Worm (Caenorhabditis elegans) whole organism, young adult: ENCODE data around the gene msh-5.
A peak's percentile ranks its signal among the peaks of the same experiment; 100 is the strongest.

Experiments used
- B0019.2 ChIP-seq: fragments of 200-800 bp; sonication (Bioruptor generic); conservative IDR thresholded peaks from 2 replicates; pipeline ENCODE4 v1.3.6; 2022; ENCODE audit warnings: missing genetic modification reagents, missing genetic modification characterization, missing compliant biosample characterization
- C06A6.2 ChIP-seq: fragments of 200-800 bp; sonication (Bioruptor generic); conservative IDR thresholded peaks from 2 replicates; pipeline ENCODE4 v1.3.6; 2022; ENCODE audit warnings: missing genetic modification characterization, missing compliant biosample characterization
- T07F8.4 ChIP-seq: sonication (generic microtip); optimal IDR thresholded peaks from 2 replicates; lab custom pipeline; 2016; ENCODE audit warnings: mild to moderate bottlenecking, missing genetic modification characterization, moderate library complexity, missing compliant biosample characterization
- akir-1 ChIP-seq: fragments of 200-800 bp; sonication (Bioruptor generic); optimal IDR thresholded peaks from 2 replicates; lab custom pipeline; 2018; ENCODE audit warnings: mild to moderate bottlenecking, missing genetic modification characterization, moderate library complexity, missing compliant biosample characterization
- atf-7 ChIP-seq: sonication (generic microtip); optimal IDR thresholded peaks from 2 replicates; lab custom pipeline; 2017; ENCODE audit warnings: mild to moderate bottlenecking, missing genetic modification characterization, missing compliant biosample characterization
- attf-6 ChIP-seq: fragments of 200-800 bp; sonication (Bioruptor generic); IDR thresholded peaks from 2 replicates; pipeline ENCODE4 v1.3.6; 2022; ENCODE audit warnings: missing genetic modification reagents, missing genetic modification characterization, missing compliant biosample characterization
- bed-1 ChIP-seq: fragments of 200-800 bp; sonication (Bioruptor generic); IDR thresholded peaks from 2 replicates; pipeline ENCODE4 v1.3.6; 2022; ENCODE audit warnings: missing genetic modification reagents, missing genetic modification characterization, missing compliant biosample characterization
- cebp-2 ChIP-seq: fragments of 200-800 bp; sonication (Bioruptor generic); IDR thresholded peaks from 2 replicates; pipeline ENCODE4 v1.3.6; 2022; ENCODE audit warnings: missing genetic modification characterization, missing compliant biosample characterization
- ceh-58 ChIP-seq: fragments of 200-800 bp; sonication (Bioruptor generic); IDR thresholded peaks from 2 replicates; pipeline ENCODE4 v1.3.6; 2022; ENCODE audit warnings: missing genetic modification characterization, missing compliant biosample characterization
- ceh-79 ChIP-seq: sonication (generic microtip); optimal IDR thresholded peaks from 2 replicates; lab custom pipeline; 2017; ENCODE audit warnings: mild to moderate bottlenecking, missing genetic modification characterization, missing compliant biosample characterization
- efl-1 ChIP-seq: fragments of 150-350 bp; optimal IDR thresholded peaks from 2 replicates; lab custom pipeline; 2014; ENCODE audit warnings: missing biosample characterization, missing genetic modification reagents, missing genetic modification characterization
- hlh-12 ChIP-seq: sonication (generic microtip); optimal IDR thresholded peaks from 2 replicates; lab custom pipeline; 2016; ENCODE audit warnings: missing genetic modification characterization, missing compliant biosample characterization
- hmg-1.2 ChIP-seq: fragments of 200-800 bp; sonication (Bioruptor generic); IDR thresholded peaks from 2 replicates; pipeline ENCODE4 v1.3.6; 2022; ENCODE audit warnings: missing genetic modification reagents, missing genetic modification characterization, missing compliant biosample characterization
- lin-35 ChIP-seq, 3 experiments: fragments of 150-350 bp in 2 of 3; sonication (generic microtip) in 1 of 3; optimal IDR thresholded peaks; 2 replicates each; lab custom pipeline; 2014 to 2018; ENCODE audit warnings: missing biosample characterization in 3 of 3, missing genetic modification characterization in 3 of 3, missing genetic modification reagents in 3 of 3
- madf-6 ChIP-seq: fragments of 200-800 bp; sonication (Bioruptor generic); IDR thresholded peaks from 2 replicates; pipeline ENCODE4 v1.3.6; 2022; ENCODE audit warnings: missing genetic modification reagents, missing genetic modification characterization, missing compliant biosample characterization
- madf-8 ChIP-seq: fragments of 200-800 bp; sonication (Bioruptor generic); conservative IDR thresholded peaks from 2 replicates; pipeline ENCODE4 v1.3.6; 2022; ENCODE audit warnings: missing genetic modification reagents, missing genetic modification characterization, missing compliant biosample characterization
- mcd-1 ChIP-seq: fragments of 200-800 bp; sonication (Bioruptor generic); IDR thresholded peaks from 2 replicates; pipeline ENCODE4 v1.3.6; 2022; ENCODE audit warnings: missing genetic modification reagents, missing genetic modification characterization, missing compliant biosample characterization
- nhr-179 ChIP-seq: sonication (generic microtip); optimal IDR thresholded peaks from 2 replicates; lab custom pipeline; 2016; ENCODE audit warnings: mild to moderate bottlenecking, missing genetic modification characterization, missing compliant biosample characterization
- pbrm-1 ChIP-seq: fragments of 200-800 bp; sonication (Bioruptor generic); IDR thresholded peaks from 2 replicates; pipeline ENCODE4 v1.3.6; 2022; ENCODE audit warnings: missing genetic modification reagents, missing genetic modification characterization, missing compliant biosample characterization
- pha-4 ChIP-seq: fragments of 150-350 bp; sonication (generic microtip); optimal IDR thresholded peaks from 2 replicates; lab custom pipeline; 2014; ENCODE audit warnings: missing biosample characterization, missing genetic modification reagents, missing genetic modification characterization
- rec-8 ChIP-seq, 2 experiments: sonication (generic microtip); optimal IDR thresholded peaks; 2 replicates each; lab custom pipeline; 2016; ENCODE audit warnings: mild to moderate bottlenecking in 2 of 2, missing genetic modification characterization in 2 of 2, missing genetic modification reagents in 2 of 2, missing genotype in 2 of 2, missing biosample characterization in 1 of 2, missing compliant biosample characterization in 1 of 2, moderate library complexity in 1 of 2
- sdz-38 ChIP-seq: sonication (generic microtip); optimal IDR thresholded peaks from 2 replicates; lab custom pipeline; 2016; ENCODE audit warnings: missing genotype, missing genetic modification characterization, missing compliant biosample characterization
- sea-2 ChIP-seq: fragments of 200-800 bp; sonication (Bioruptor generic); IDR thresholded peaks from 2 replicates; pipeline ENCODE4 v1.3.6; 2022; ENCODE audit warnings: missing genetic modification characterization, missing compliant biosample characterization
- sptf-2 ChIP-seq: fragments of 200-800 bp; sonication (Bioruptor generic); optimal IDR thresholded peaks from 2 replicates; lab custom pipeline; 2018; ENCODE audit warnings: mild to moderate bottlenecking, missing genetic modification characterization, missing compliant biosample characterization
- unc-130 ChIP-seq: sonication (generic microtip); optimal IDR thresholded peaks from 2 replicates; lab custom pipeline; 2016; ENCODE audit warnings: missing genetic modification reagents, missing genetic modification characterization, missing compliant biosample characterization
- xnd-1 ChIP-seq: sonication (generic microtip); optimal IDR thresholded peaks from 2 replicates; lab custom pipeline; 2016; ENCODE audit warnings: missing genotype, missing genetic modification reagents, missing genetic modification characterization, missing compliant biosample characterization

The msh-5 gene

ce11 chrIV:13205891-13206290 is 50.9 kb downstream of the msh-5 start:
- no peak for TF ChIP-seq C06A6.2
- no peak for TF ChIP-seq akir-1 (GFP tag; lab: Kevin White, UChicago)
- TF ChIP-seq unc-130 (GFP tag; lab: Kevin White, UChicago): no peak
- no peak for TF ChIP-seq sdz-38 (tag; lab: Kevin White, UChicago)
- no peak for TF ChIP-seq pha-4 (tag; lab: Kevin White, UChicago)
- no peak for TF ChIP-seq cebp-2
- TF ChIP-seq attf-6 (GFP tag; lab: Robert Waterston, UW): no peak
- TF ChIP-seq lin-35 (GFP tag; optimal IDR thresholded peaks at IDR 0.05; lab: Kevin White, UChicago): no peak
- TF ChIP-seq mcd-1: peak; percentile 74
- TF ChIP-seq atf-7 (tag; lab: Kevin White, UChicago): no peak
- TF ChIP-seq hmg-1.2 (GFP tag; lab: Robert Waterston, UW): no peak
- no peak for TF ChIP-seq nhr-179
- peak; percentile 26 for TF ChIP-seq efl-1 (GFP tag; lab: Kevin White, UChicago)
- TF ChIP-seq bed-1 (GFP tag; lab: Robert Waterston, UW): no peak
- no peak for TF ChIP-seq sptf-2

ce11 chrIV:13209566-13209965 is 54.5 kb downstream of the msh-5 start, which contains the start of gene C48D1.9:
Gene C48D1.9, minus strand, starts transcription at chrIV:13209666.
- TF ChIP-seq madf-6: no peak
- TF ChIP-seq sea-2 (GFP tag; lab: Robert Waterston, UW): no peak
- TF ChIP-seq ceh-58 (GFP tag; lab: Robert Waterston, UW): no peak
- TF ChIP-seq pbrm-1: no peak
- no peak for TF ChIP-seq xnd-1 (tag; lab: Kevin White, UChicago)
- TF ChIP-seq rec-8 (tag; optimal IDR thresholded peaks at IDR 0.05; lab: Kevin White, UChicago): no peak
- no peak for TF ChIP-seq hlh-12 (tag; lab: Kevin White, UChicago)
- no peak for TF ChIP-seq madf-8
- TF ChIP-seq hmg-1.2 (GFP tag; lab: Robert Waterston, UW): no peak
- no peak for TF ChIP-seq C06A6.2
- no peak for TF ChIP-seq ceh-79
- no peak for TF ChIP-seq B0019.2 (GFP tag; lab: Robert Waterston, UW)
- no peak for TF ChIP-seq T07F8.4 (tag; lab: Kevin White, UChicago)
- TF ChIP-seq, all 124 proteins: peak for 0
